Worm (Caenorhabditis elegans): ENCODE results near the gene denn-4.

DNA sequence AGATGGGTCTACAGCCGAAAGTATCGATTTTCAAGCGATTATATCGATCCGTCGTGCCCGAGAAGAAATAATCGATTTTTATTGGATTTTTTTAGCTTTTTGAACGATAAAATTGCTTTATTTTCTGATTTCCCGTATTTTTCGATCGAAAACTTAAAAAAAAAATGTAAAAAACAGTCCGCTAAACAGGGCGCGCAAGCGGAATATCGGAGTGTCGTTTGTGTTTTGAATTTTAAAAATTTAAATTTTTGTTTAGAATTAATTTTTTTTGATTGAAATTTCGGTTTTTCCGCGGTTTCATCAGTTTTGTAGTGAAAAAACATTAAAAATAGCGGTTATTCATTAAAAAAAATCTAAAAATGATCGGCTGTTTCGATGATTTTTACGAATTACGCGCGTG, 46.4 kb downstream of the denn-4 start:
- TF ChIP-seq sem-2 (GFP tag; optimal IDR thresholded peaks at IDR 0.05) (no peak), nhr-76 (tag; optimal IDR thresholded peaks at IDR 0.05) (no peak)

Data from whole organism, mixed stage, embryonic.